Worm (Caenorhabditis elegans) whole organism, L2 larva: ENCODE results near the gene srd-3.

Experiments used
- F13H6.1 ChIP-seq: sonication (generic microtip); optimal IDR thresholded peaks from 2 replicates; lab custom pipeline; 2016; ENCODE audit warnings: missing genetic modification characterization, missing compliant biosample characterization
- R02D3.7 ChIP-seq: fragments of 150-350 bp; optimal IDR thresholded peaks from 2 replicates; lab custom pipeline; 2014; ENCODE audit warnings: missing biosample characterization, missing genetic modification characterization
- alr-1 ChIP-seq: fragments of 150-350 bp; optimal IDR thresholded peaks from 2 replicates; lab custom pipeline; 2014; ENCODE audit warnings: missing biosample characterization, missing genetic modification characterization
- aly-2 ChIP-seq: fragments of 150-350 bp; optimal IDR thresholded peaks from 2 replicates; lab custom pipeline; 2014; ENCODE audit warnings: missing biosample characterization, missing genetic modification characterization
- ama-1 ChIP-seq: fragments of 150-350 bp; optimal IDR thresholded peaks from 2 replicates; lab custom pipeline; 2018; ENCODE audit warnings: inconsistent platforms
- ceh-16 ChIP-seq: fragments of 150-350 bp; optimal IDR thresholded peaks from 2 replicates; lab custom pipeline; 2014; ENCODE audit warnings: missing biosample characterization, missing genetic modification characterization
- ceh-82 ChIP-seq: fragments of 150-350 bp; optimal IDR thresholded peaks from 2 replicates; lab custom pipeline; 2014; ENCODE audit warnings: missing biosample characterization, missing genetic modification characterization
- lin-11 ChIP-seq: fragments of 150-350 bp; sonication (generic microtip); optimal IDR thresholded peaks from 2 replicates; lab custom pipeline; 2014; ENCODE audit warnings: missing biosample characterization, missing genetic modification characterization, inconsistent platforms, mixed read lengths
- nhr-12 ChIP-seq: fragments of 150-350 bp; optimal IDR thresholded peaks from 2 replicates; lab custom pipeline; 2014; ENCODE audit warnings: missing biosample characterization, missing genetic modification characterization
- nhr-237 ChIP-seq: fragments of 150-350 bp; optimal IDR thresholded peaks from 2 replicates; lab custom pipeline; 2014; ENCODE audit warnings: missing biosample characterization, missing genetic modification characterization
- nhr-77 ChIP-seq: fragments of 150-350 bp; optimal IDR thresholded peaks from 2 replicates; lab custom pipeline; 2014; ENCODE audit warnings: missing biosample characterization, missing genetic modification characterization
- skn-1 ChIP-seq: sonication (generic microtip); optimal IDR thresholded peaks from 2 replicates; lab custom pipeline; 2017; ENCODE audit warnings: missing biosample characterization, missing genetic modification characterization
- snpc-4 ChIP-seq: fragments of 150-350 bp; optimal IDR thresholded peaks from 2 replicates; lab custom pipeline; 2014; ENCODE audit warnings: missing biosample characterization, missing genetic modification characterization
- ztf-1 ChIP-seq: fragments of 200-800 bp; sonication (Bioruptor generic); conservative IDR thresholded peaks from 2 replicates; pipeline ENCODE4 v1.3.6; 2022; ENCODE audit warnings: missing genetic modification characterization, missing compliant biosample characterization

DNA sequence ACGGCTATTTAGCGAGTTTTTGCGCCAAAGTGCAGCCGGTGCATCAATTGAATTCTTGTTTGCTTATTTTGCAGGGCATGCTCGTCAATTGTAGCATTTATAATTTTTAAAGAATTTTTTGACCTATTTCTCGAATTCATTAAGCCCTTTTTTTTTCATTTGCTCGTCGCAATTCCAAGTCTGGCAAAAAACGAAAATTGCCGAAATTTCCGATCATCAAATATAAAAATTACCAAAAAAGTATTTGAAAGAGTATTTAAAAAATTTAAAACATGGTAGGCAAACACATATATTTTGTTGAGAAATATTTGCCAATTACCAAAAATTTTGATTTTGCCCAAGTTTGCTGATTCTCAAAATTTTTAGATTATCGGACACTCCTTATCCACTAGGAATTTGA is 44.7 kb downstream of the srd-3 start, which contains the start of gene C50D2.6:
- TF ChIP-seq aly-2 (no peak), R02D3.7 (tag; lab: Kevin White, UChicago) (no peak), ama-1 (lab: Kevin White, UChicago) (no peak), nhr-12 (tag; lab: Kevin White, UChicago) (no peak), snpc-4 (tag; lab: Kevin White, UChicago) (no peak), F13H6.1 (tag; lab: Kevin White, UChicago) (no peak), nhr-237 (tag; lab: Kevin White, UChicago) (no peak), lin-11 (tag; lab: Kevin White, UChicago) (no peak), nhr-77 (tag; lab: Kevin White, UChicago) (no peak), ceh-16 (tag; lab: Kevin White, UChicago) (no peak), ztf-1 (GFP tag; lab: Robert Waterston, UW) (no peak), alr-1 (tag; lab: Kevin White, UChicago) (no peak), skn-1 (tag; lab: Kevin White, UChicago) (no peak), ceh-82 (no peak)
